Worm (Caenorhabditis elegans) whole organism, L2 larva: Measurements from ENCODE around the gene F19C7.8.

Experiments used
- ceh-82 ChIP-seq: fragments of 150-350 bp; optimal IDR thresholded peaks from 2 replicates; lab custom pipeline; 2014; ENCODE audit warnings: missing biosample characterization, missing genetic modification characterization
- mdl-1 ChIP-seq, 2 experiments: fragments of 150-350 bp in 1 of 2; sonication (generic microtip) in 1 of 2; optimal IDR thresholded peaks; 2 replicates each; lab custom pipeline; 2017; ENCODE audit warnings: missing biosample characterization in 2 of 2, missing genetic modification characterization in 2 of 2
- skn-1 ChIP-seq: sonication (generic microtip); optimal IDR thresholded peaks from 2 replicates; lab custom pipeline; 2017; ENCODE audit warnings: missing biosample characterization, missing genetic modification characterization
- sma-9 ChIP-seq, 2 experiments: fragments of 150-350 bp in 1 of 2; sonication (generic microtip) in 1 of 2; optimal IDR thresholded peaks; 2 replicates each; lab custom pipeline; 2014 to 2016; ENCODE audit warnings: missing genetic modification characterization in 2 of 2, mild to moderate bottlenecking in 1 of 2, missing biosample characterization in 1 of 2, missing compliant biosample characterization in 1 of 2, missing genetic modification reagents in 1 of 2, moderate library complexity in 1 of 2
- ztf-11 ChIP-seq: sonication (generic microtip); optimal IDR thresholded peaks from 2 replicates; lab custom pipeline; 2017; ENCODE audit warnings: missing biosample characterization, missing genetic modification characterization

- TF ChIP-seq mdl-1 (tag; optimal IDR thresholded peaks at IDR 0.05; lab: Kevin White, UChicago) (no peak), ceh-82 (tag; lab: Kevin White, UChicago) (no peak), sma-9 (GFP tag; optimal IDR thresholded peaks at IDR 0.05; lab: Kevin White, UChicago) (no peak), sma-9 (tag; optimal IDR thresholded peaks at IDR 0.05; lab: Kevin White, UChicago) (no peak), skn-1 (tag; lab: Kevin White, UChicago) (no peak), ztf-11 (tag; lab: Kevin White, UChicago) (no peak)
These were observed 29.9 kb upstream of the F19C7.8 start for ce11 chrIV:4667835-4668234.
